Worm (Caenorhabditis elegans): ENCODE measurements around the gene F01G10.10.

DNA sequence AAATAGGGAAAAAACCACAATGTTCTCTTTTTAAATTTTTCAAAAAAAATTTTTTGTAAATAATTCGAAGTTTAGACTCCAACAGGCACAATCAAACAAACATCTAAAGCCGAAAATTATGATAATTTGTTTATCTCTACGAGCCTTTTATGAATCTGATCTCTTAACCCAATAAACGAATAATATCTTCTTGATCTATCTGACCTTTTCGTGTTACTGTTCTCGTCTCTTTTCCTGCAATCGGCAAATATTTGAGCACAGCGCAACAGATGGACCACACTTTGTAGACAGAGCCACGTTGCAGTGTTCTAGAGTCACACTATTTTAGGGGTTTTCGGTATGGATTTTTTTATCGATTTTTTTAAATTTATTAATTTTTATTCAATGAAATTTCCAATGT, 5.8 kb downstream of the F01G10.10 start:
- TF ChIP-seq ref-2 (tag; optimal IDR thresholded peaks at IDR 0.05) (no peak), hlh-8 (tag; optimal IDR thresholded peaks at IDR 0.05) (no peak), dmd-4 (tag; optimal IDR thresholded peaks at IDR 0.05; ENCODE audit: borderline replicate concordance) (no peak), pha-4 (tag; optimal IDR thresholded peaks at IDR 0.05) (no peak), fkh-10 (GFP tag; optimal IDR thresholded peaks at IDR 0.05) (no peak), K09A11.1 (tag; optimal IDR thresholded peaks at IDR 0.05; ENCODE audit: insufficient read depth) (no peak), ztf-16 (tag; optimal IDR thresholded peaks at IDR 0.05) (no peak), ceh-24 (tag; optimal IDR thresholded peaks at IDR 0.05) (no peak), unc-86 (tag; optimal IDR thresholded peaks at IDR 0.05) (no peak), nfya-1 (tag; optimal IDR thresholded peaks at IDR 0.05) (no peak), ama-1 (optimal IDR thresholded peaks at IDR 0.05) (no peak)

All from whole organism, late embryonic.